Worm (Caenorhabditis elegans): ENCODE measurements around the gene M03A1.3.

The M03A1.3 gene

ce11 chrII:4518300-4518907 lies 39.2 kb upstream of the M03A1.3 start, which contains the start of gene hlh-1:
hlh-1 (plus strand) TSS chrII:4518574.
- TF ChIP-seq ztf-4 (tag; optimal IDR thresholded peaks at IDR 0.05) (peak; percentile 4), nhr-11 (tag; optimal IDR thresholded peaks at IDR 0.05) (no peak), ztf-11 (tag; optimal IDR thresholded peaks at IDR 0.05) (no peak), sma-9 (GFP tag; optimal IDR thresholded peaks at IDR 0.05) (peak; percentile 56), sma-9 (tag; optimal IDR thresholded peaks at IDR 0.05) (no peak), mdl-1 (tag; optimal IDR thresholded peaks at IDR 0.05) (no peak), sma-3 (GFP tag; optimal IDR thresholded peaks at IDR 0.05) (no peak), nhr-237 (tag; optimal IDR thresholded peaks at IDR 0.05) (no peak), skn-1 (tag; optimal IDR thresholded peaks at IDR 0.05) (no peak), nhr-129 (tag; optimal IDR thresholded peaks at IDR 0.05) (peak; percentile 66), gmeb-1 (tag; optimal IDR thresholded peaks at IDR 0.05) (no peak), elt-1 (tag; optimal IDR thresholded peaks at IDR 0.05) (no peak), C34F6.9 (tag; optimal IDR thresholded peaks at IDR 0.05) (peak; percentile 0), nhr-12 (tag; optimal IDR thresholded peaks at IDR 0.05) (no peak), lsy-2 (tag; optimal IDR thresholded peaks at IDR 0.05) (peak; percentile 16 to 83), ama-1 (optimal IDR thresholded peaks at IDR 0.05) (no peak), F13H6.1 (tag; optimal IDR thresholded peaks at IDR 0.05) (peak; percentile 71), sem-4 (tag; optimal IDR thresholded peaks at IDR 0.05) (no peak), lin-39 (tag; optimal IDR thresholded peaks at IDR 0.05) (no peak), nhr-10 (tag; optimal IDR thresholded peaks at IDR 0.05) (no peak), Y55F3AM.14 (GFP tag; optimal IDR thresholded peaks at IDR 0.05) (no peak), alr-1 (tag; optimal IDR thresholded peaks at IDR 0.05) (no peak), ceh-16 (tag; optimal IDR thresholded peaks at IDR 0.05) (no peak), elt-3 (tag; optimal IDR thresholded peaks at IDR 0.05) (no peak), nhr-25 (tag; optimal IDR thresholded peaks at IDR 0.05) (no peak)

ce11 chrII:4519976-4520594 lies 37.5 kb upstream of the M03A1.3 start:
- TF ChIP-seq sma-3 (GFP tag; optimal IDR thresholded peaks at IDR 0.05) (no peak), F13H6.1 (tag; optimal IDR thresholded peaks at IDR 0.05) (peak; percentile 32), ZK546.5 (tag; optimal IDR thresholded peaks at IDR 0.05) (no peak), blmp-1 (tag; optimal IDR thresholded peaks at IDR 0.05; ENCODE audit: insufficient read depth) (no peak), nhr-77 (tag; optimal IDR thresholded peaks at IDR 0.05) (no peak), lsy-2 (tag; optimal IDR thresholded peaks at IDR 0.05) (peak in 1 of 2 experiments; percentile 45), nhr-237 (tag; optimal IDR thresholded peaks at IDR 0.05) (no peak), crh-2 (tag; optimal IDR thresholded peaks at IDR 0.05) (no peak), ceh-82 (tag; optimal IDR thresholded peaks at IDR 0.05) (no peak)

ce11 chrII:4523122-4523672 lies 34.4 kb upstream of the M03A1.3 start, which contains the start of the genes B0304.4 and B0304.2:
B0304.4 (minus strand) TSS chrII:4523222.
B0304.2 (plus strand) TSS chrII:4523622.
- TF ChIP-seq crh-2 (tag; optimal IDR thresholded peaks at IDR 0.05) (no peak), ceh-82 (tag; optimal IDR thresholded peaks at IDR 0.05) (no peak), ztf-1 (GFP tag; conservative IDR thresholded peaks at IDR 0.05) (no peak), mbf-1 (tag; optimal IDR thresholded peaks at IDR 0.05) (no peak), unc-39 (tag; optimal IDR thresholded peaks at IDR 0.05) (no peak), sem-4 (tag; optimal IDR thresholded peaks at IDR 0.05) (no peak), dmd-4 (tag; optimal IDR thresholded peaks at IDR 0.05) (no peak), unc-62 (GFP tag; optimal IDR thresholded peaks at IDR 0.05) (no peak)

- TF ChIP-seq nhr-129 (tag; optimal IDR thresholded peaks at IDR 0.05) (no peak), lsy-2 (tag; optimal IDR thresholded peaks at IDR 0.05) (no peak), ama-1 (optimal IDR thresholded peaks at IDR 0.05) (no peak), unc-62 (GFP tag; optimal IDR thresholded peaks at IDR 0.05) (no peak), lin-13 (GFP tag; optimal IDR thresholded peaks at IDR 0.05) (no peak), elt-3 (tag; optimal IDR thresholded peaks at IDR 0.05) (no peak), nhr-10 (tag; optimal IDR thresholded peaks at IDR 0.05) (no peak), unc-39 (tag; optimal IDR thresholded peaks at IDR 0.05) (no peak), dmd-4 (tag; optimal IDR thresholded peaks at IDR 0.05) (no peak), ceh-82 (tag; optimal IDR thresholded peaks at IDR 0.05) (no peak), crh-2 (tag; optimal IDR thresholded peaks at IDR 0.05) (no peak), nhr-11 (tag; optimal IDR thresholded peaks at IDR 0.05) (no peak), elt-1 (tag; optimal IDR thresholded peaks at IDR 0.05) (no peak), lin-39 (tag; optimal IDR thresholded peaks at IDR 0.05) (no peak), egl-27 (tag; optimal IDR thresholded peaks at IDR 0.05) (no peak)
Observed at ce11 chrII:4525185-4525584, 32.4 kb upstream of the M03A1.3 start.
